Worm (Caenorhabditis elegans): ENCODE data around the gene wrt-5.

DNA sequence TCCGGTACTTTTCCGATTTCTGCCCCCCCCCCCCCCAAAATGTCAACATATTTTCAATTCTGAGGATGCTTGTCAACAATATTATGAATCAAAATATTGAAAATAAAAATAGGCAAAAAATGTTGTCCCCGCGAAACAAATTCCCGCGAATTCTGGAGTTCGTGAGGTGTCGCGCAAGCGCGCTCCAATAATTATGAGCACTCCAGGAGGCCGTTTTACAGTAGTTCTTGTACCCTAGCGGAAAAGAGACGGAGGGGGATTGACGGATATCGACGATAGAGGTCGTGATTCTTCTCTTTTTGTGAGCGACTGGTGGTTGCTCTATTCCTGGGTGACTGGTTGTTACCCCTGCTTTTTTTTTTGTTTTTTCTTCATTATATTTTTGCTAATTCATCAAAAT, 19.4 kb upstream of the wrt-5 start:
- TF ChIP-seq cnd-1 (tag; optimal IDR thresholded peaks at IDR 0.05), result no peak
- no peak for TF ChIP-seq nhr-28 (tag; optimal IDR thresholded peaks at IDR 0.05)

All from whole organism, mixed stage, embryonic.